Worm (Caenorhabditis elegans) whole organism, midembryonic: ENCODE data around the gene acr-9.

ENCODE experiments used
- T22C8.4 ChIP-seq: fragments of 200-800 bp; sonication (Bioruptor generic); IDR thresholded peaks from 2 replicates; pipeline ENCODE4 v1.3.6; 2022; ENCODE audit warnings: missing genetic modification characterization, missing compliant biosample characterization
- cog-1 ChIP-seq: sonication (generic microtip); optimal IDR thresholded peaks from 2 replicates; lab custom pipeline; 2016; ENCODE audit warnings: missing genetic modification characterization, missing compliant biosample characterization
- flt-1 ChIP-seq: fragments of 200-800 bp; sonication (Bioruptor generic); IDR thresholded peaks from 2 replicates; pipeline ENCODE4 v1.3.6; 2022; ENCODE audit warnings: missing genetic modification characterization, missing compliant biosample characterization
- med-1 ChIP-seq: sonication (generic microtip); optimal IDR thresholded peaks from 2 replicates; lab custom pipeline; 2017; ENCODE audit warnings: missing genetic modification characterization, mild to moderate bottlenecking, missing compliant biosample characterization, antibody characterized with exemption, missing genetic modification reagents; ENCODE audit not compliant: insufficient read depth
- ztf-23 ChIP-seq: fragments of 200-800 bp; sonication (Bioruptor generic); IDR thresholded peaks from 2 replicates; pipeline ENCODE4 v1.3.6; 2022; ENCODE audit warnings: missing genetic modification reagents, missing genetic modification characterization, missing compliant biosample characterization

ce11 chrX:13596003-13596767 is 50.5 kb downstream of the acr-9 start, which contains the start of gene F54B11.5:
- TF ChIP-seq med-1 (GFP tag; lab: Kevin White, UChicago): no peak
- 0 out of 2 replicates have a peak, but pooled peaks have one; percentile 9 for TF ChIP-seq flt-1 (GFP tag; lab: Robert Waterston, UW)
- TF ChIP-seq ztf-23 (GFP tag; lab: Robert Waterston, UW): no peak
- peak; percentile 30 for TF ChIP-seq cog-1 (tag; lab: Kevin White, UChicago)
- TF ChIP-seq T22C8.4 (GFP tag; lab: Robert Waterston, UW): no peak
